Worm (Caenorhabditis elegans) whole organism, L4/young adult: Measurements from ENCODE around the gene clec-138.

Experiments used
- W03F9.2 ChIP-seq: fragments of 150-350 bp; optimal IDR thresholded peaks from 2 replicates; lab custom pipeline; 2014; ENCODE audit warnings: missing biosample characterization, missing genetic modification characterization
- dao-5 ChIP-seq: sonication (generic microtip); optimal IDR thresholded peaks from 2 replicates; lab custom pipeline; 2016; ENCODE audit warnings: missing genotype, missing genetic modification characterization, moderate library complexity, missing compliant biosample characterization
- him-1 ChIP-seq: sonication (generic microtip); optimal IDR thresholded peaks from 2 replicates; lab custom pipeline; 2016; ENCODE audit warnings: missing genotype, missing genetic modification reagents, missing genetic modification characterization, missing compliant biosample characterization

clec-138 gene

ce11 chrII:4597441-4597840, 22.2 kb downstream of the clec-138 start:
- TF ChIP-seq W03F9.2 (tag; lab: Kevin White, UChicago): no peak
- no peak for TF ChIP-seq him-1
- no peak for TF ChIP-seq dao-5

ce11 chrII:4590660-4591059, 28.9 kb downstream of the clec-138 start:
- TF ChIP-seq him-1 (no peak), W03F9.2 (tag; lab: Kevin White, UChicago) (no peak), dao-5 (no peak)

- TF ChIP-seq him-1 (no peak), W03F9.2 (tag; lab: Kevin White, UChicago) (no peak), dao-5 (no peak)
Measured at ce11 chrII:4590086-4590485, 29.5 kb downstream of the clec-138 start.

ce11 chrII:4585327-4585726, 34.3 kb downstream of the clec-138 start:
- TF ChIP-seq W03F9.2 (tag; lab: Kevin White, UChicago) (no peak), him-1 (no peak), dao-5 (no peak)

ce11 chrII:4584313-4584712, 35.3 kb downstream of the clec-138 start:
- TF ChIP-seq him-1: no peak
- no peak for TF ChIP-seq dao-5
- TF ChIP-seq W03F9.2 (tag; lab: Kevin White, UChicago): no peak

- TF ChIP-seq him-1 (no peak), dao-5 (no peak), W03F9.2 (tag; lab: Kevin White, UChicago) (no peak)
Measured at ce11 chrII:4583203-4583912, 36.2 kb downstream of the clec-138 start.

- TF ChIP-seq him-1 (no peak), dao-5 (no peak), W03F9.2 (tag; lab: Kevin White, UChicago) (no peak)
Measured at ce11 chrII:4581090-4581489, 38.5 kb downstream of the clec-138 start.

ce11 chrII:4579920-4580474, 39.6 kb downstream of the clec-138 start:
- no peak for TF ChIP-seq him-1
- TF ChIP-seq W03F9.2 (tag; lab: Kevin White, UChicago): no peak
- no peak for TF ChIP-seq dao-5

ce11 chrII:4579375-4579774, 40.2 kb downstream of the clec-138 start:
- TF ChIP-seq him-1 (no peak), dao-5 (no peak), W03F9.2 (tag; lab: Kevin White, UChicago) (no peak)

ce11 chrII:4577391-4577790, 42.2 kb downstream of the clec-138 start:
- TF ChIP-seq dao-5: no peak
- no peak for TF ChIP-seq him-1
- TF ChIP-seq W03F9.2 (tag; lab: Kevin White, UChicago): no peak

ce11 chrII:4575579-4575978, 44.0 kb downstream of the clec-138 start:
- TF ChIP-seq W03F9.2 (tag; lab: Kevin White, UChicago) (no peak), dao-5 (no peak), him-1 (no peak)

- TF ChIP-seq dao-5 (no peak), W03F9.2 (tag; lab: Kevin White, UChicago) (no peak)
Measured at ce11 chrII:4574658-4575057, 44.9 kb downstream of the clec-138 start.

ce11 chrII:4573084-4573483, 46.5 kb downstream of the clec-138 start:
- TF ChIP-seq dao-5 (no peak), him-1 (no peak), W03F9.2 (tag; lab: Kevin White, UChicago) (no peak)

ce11 chrII:4572579-4572978, 47.0 kb downstream of the clec-138 start:
- no peak for TF ChIP-seq W03F9.2 (tag; lab: Kevin White, UChicago)
- no peak for TF ChIP-seq dao-5

- TF ChIP-seq him-1 (no peak), dao-5 (no peak), W03F9.2 (tag; lab: Kevin White, UChicago) (no peak)
Measured at ce11 chrII:4571868-4572267, 47.7 kb downstream of the clec-138 start, which contains the start of gene vab-1. Gene vab-1 (plus strand): TSS chrII:4572000.

ce11 chrII:4571112-4571511, 48.5 kb downstream of the clec-138 start:
- peak; percentile 16 for TF ChIP-seq him-1
- no peak for TF ChIP-seq W03F9.2 (tag; lab: Kevin White, UChicago)
- no peak for TF ChIP-seq dao-5
